Fruit fly (Drosophila melanogaster) whole organism, pupa: ENCODE results near the gene CG1703.

Source experiments
- CG14655 ChIP-seq: fragments of 200-800 bp; sonication (Bioruptor generic); optimal IDR thresholded peaks from 3 replicates; lab custom pipeline; 2017; ENCODE audit warnings: mild to moderate bottlenecking, missing biosample characterization, missing genetic modification reagents, missing genetic modification characterization
- CG15710 ChIP-seq: fragments of 200-800 bp; sonication (Bioruptor generic); optimal IDR thresholded peaks from 2 replicates; lab custom pipeline; 2018; ENCODE audit warnings: missing biosample characterization, mild to moderate bottlenecking, missing genetic modification characterization, moderate library complexity
- CG8301 ChIP-seq: fragments of 200-800 bp; sonication (Bioruptor generic); optimal IDR thresholded peaks from 2 replicates; lab custom pipeline; 2018; ENCODE audit warnings: missing biosample characterization, mild to moderate bottlenecking, missing genetic modification characterization
- D1 ChIP-seq: fragments of 200-800 bp; sonication (Bioruptor generic); optimal IDR thresholded peaks from 2 replicates; lab custom pipeline; 2018; ENCODE audit warnings: missing biosample characterization, mild to moderate bottlenecking, missing genetic modification characterization, moderate library complexity
- EcR ChIP-seq: fragments of 200-800 bp; sonication (Bioruptor generic); optimal IDR thresholded peaks from 3 replicates; lab custom pipeline; 2019; ENCODE audit warnings: missing biosample characterization, missing genetic modification characterization, mild to moderate bottlenecking, moderate library complexity, missing genetic modification reagents
- Snoo ChIP-seq: fragments of 200-800 bp; sonication (Bioruptor generic); optimal IDR thresholded peaks from 3 replicates; lab custom pipeline; 2017; ENCODE audit warnings: missing biosample characterization, mild to moderate bottlenecking, missing genetic modification characterization, inconsistent platforms
- fd96Ca ChIP-seq: fragments of 200-800 bp; sonication (Bioruptor generic); IDR thresholded peaks from 3 replicates; pipeline ENCODE4 v1.3.6; 2022; ENCODE audit warnings: missing biosample characterization, missing genetic modification characterization
- gl ChIP-seq: fragments of 200-800 bp; sonication (Bioruptor generic); optimal IDR thresholded peaks from 2 replicates; lab custom pipeline; 2018; ENCODE audit warnings: missing biosample characterization, mild to moderate bottlenecking, missing genetic modification characterization

- TF ChIP-seq Snoo (tag; lab: Kevin White, UChicago) (no peak), EcR (GFP tag; lab: Kevin White, UChicago) (no peak), D1 (no peak), fd96Ca (GFP tag; lab: Robert Waterston, UW) (no peak), gl (tag; lab: Kevin White, UChicago) (no peak), CG8301 (tag; lab: Kevin White, UChicago) (no peak), CG15710 (no peak), CG14655 (GFP tag; lab: Kevin White, UChicago) (no peak)
These were observed 4.1 kb downstream of the CG1703 start, which contains the start of the genes RPA3 and Met for dm6 chrX:11615652-11616495.
